Fruit fly (Drosophila melanogaster) whole organism, embryonic: ENCODE results near the gene GstZ1.

Experiments
- Asciz ChIP-seq: fragments of 200-800 bp; sonication (Bioruptor generic); optimal IDR thresholded peaks from 2 replicates; lab custom pipeline; 2017; ENCODE audit warnings: missing biosample characterization, mild to moderate bottlenecking, missing genetic modification characterization, missing genetic modification reagents
- Bdp1 ChIP-seq: fragments of 200-800 bp; sonication (Bioruptor generic); optimal IDR thresholded peaks from 3 replicates; lab custom pipeline; 2016; ENCODE audit warnings: missing biosample characterization, missing genetic modification characterization
- C15 ChIP-seq: fragments of 200-800 bp; sonication (Bioruptor generic); IDR thresholded peaks from 3 replicates; pipeline ENCODE4 v1.3.6; 2022; ENCODE audit warnings: missing biosample characterization, missing genetic modification characterization
- CG10267 ChIP-seq: fragments of 200-800 bp; sonication (Bioruptor generic); optimal IDR thresholded peaks from 2 replicates; lab custom pipeline; 2018; ENCODE audit warnings: missing biosample characterization, mild to moderate bottlenecking, missing genetic modification characterization, moderate library complexity
- CG10565 ChIP-seq: fragments of 200-800 bp; sonication (Bioruptor generic); optimal IDR thresholded peaks from 3 replicates; lab custom pipeline; 2016; ENCODE audit warnings: missing biosample characterization, mild to moderate bottlenecking, missing genetic modification characterization
- CG11723 ChIP-seq: fragments of 200-800 bp; sonication (Bioruptor generic); optimal IDR thresholded peaks from 2 replicates; lab custom pipeline; 2017; ENCODE audit warnings: missing biosample characterization, mild to moderate bottlenecking, missing genetic modification characterization
- CG13775 ChIP-seq: fragments of 200-800 bp; sonication (Bioruptor generic); optimal IDR thresholded peaks from 3 replicates; lab custom pipeline; 2017; ENCODE audit warnings: missing biosample characterization, mild to moderate bottlenecking, missing genetic modification characterization
- CG15269 ChIP-seq: fragments of 200-800 bp; sonication (Bioruptor generic); optimal IDR thresholded peaks from 2 replicates; lab custom pipeline; 2018; ENCODE audit warnings: missing biosample characterization, mild to moderate bottlenecking, missing genetic modification characterization, moderate library complexity
- CG15479 ChIP-seq: fragments of 200-800 bp; sonication (Bioruptor generic); optimal IDR thresholded peaks from 3 replicates; lab custom pipeline; 2019; ENCODE audit warnings: missing biosample characterization, mild to moderate bottlenecking, missing genetic modification characterization, moderate library complexity
- CG15601 ChIP-seq: fragments of 200-800 bp; sonication (Bioruptor generic); optimal IDR thresholded peaks from 3 replicates; lab custom pipeline; 2019; ENCODE audit warnings: missing biosample characterization, mild to moderate bottlenecking, missing genetic modification characterization, moderate library complexity
- CG1832 ChIP-seq: fragments of 200-800 bp; sonication (Bioruptor generic); optimal IDR thresholded peaks from 2 replicates; lab custom pipeline; 2017; ENCODE audit warnings: missing biosample characterization, mild to moderate bottlenecking, missing genetic modification characterization, inconsistent platforms
- CG2678 ChIP-seq: fragments of 200-800 bp; sonication (Bioruptor generic); optimal IDR thresholded peaks from 3 replicates; lab custom pipeline; 2019; ENCODE audit warnings: missing biosample characterization, mild to moderate bottlenecking, missing genetic modification characterization, moderate library complexity
- CG3163 ChIP-seq: fragments of 200-800 bp; sonication (Bioruptor generic); optimal IDR thresholded peaks from 3 replicates; lab custom pipeline; 2016; ENCODE audit warnings: missing biosample characterization, missing genetic modification characterization
- CG3281 ChIP-seq: fragments of 200-800 bp; sonication (Bioruptor generic); optimal IDR thresholded peaks from 3 replicates; lab custom pipeline; 2017; ENCODE audit warnings: missing biosample characterization, mild to moderate bottlenecking, missing genetic modification characterization
- CG4328 ChIP-seq: fragments of 200-800 bp; sonication (Bioruptor generic); optimal IDR thresholded peaks from 3 replicates; lab custom pipeline; 2017; ENCODE audit warnings: missing biosample characterization, missing genetic modification reagents, missing genetic modification characterization
- CG4820 ChIP-seq: fragments of 200-800 bp; sonication (Bioruptor generic); optimal IDR thresholded peaks from 3 replicates; lab custom pipeline; 2016; ENCODE audit warnings: missing biosample characterization, missing genetic modification characterization
- CG5180 ChIP-seq: fragments of 200-800 bp; sonication (Bioruptor generic); optimal IDR thresholded peaks from 3 replicates; lab custom pipeline; 2017; ENCODE audit warnings: missing biosample characterization, missing genetic modification characterization, mild to moderate bottlenecking, moderate library complexity, missing genetic modification reagents
- CG7786 ChIP-seq: fragments of 200-800 bp; sonication (Bioruptor generic); optimal IDR thresholded peaks from 2 replicates; lab custom pipeline; 2016; ENCODE audit warnings: missing biosample characterization, missing genetic modification characterization
- CG9609 ChIP-seq: fragments of 200-800 bp; sonication (Bioruptor generic); optimal IDR thresholded peaks from 3 replicates; lab custom pipeline; 2016; ENCODE audit warnings: missing biosample characterization, missing genetic modification characterization
- CHES-1-like ChIP-seq: fragments of 200-800 bp; sonication (Bioruptor generic); optimal IDR thresholded peaks from 2 replicates; lab custom pipeline; 2016; ENCODE audit warnings: missing biosample characterization, missing genetic modification characterization
- CoRest ChIP-seq: fragments of 200-800 bp; sonication (Bioruptor generic); optimal IDR thresholded peaks from 3 replicates; lab custom pipeline; 2018; ENCODE audit warnings: missing biosample characterization, mild to moderate bottlenecking, missing genetic modification characterization, moderate library complexity
- Dad ChIP-seq: fragments of 200-800 bp; sonication (Bioruptor generic); optimal IDR thresholded peaks from 3 replicates; lab custom pipeline; 2016; ENCODE audit warnings: missing biosample characterization, missing genetic modification characterization
- Ets97D ChIP-seq: fragments of 200-800 bp; sonication (Bioruptor generic); optimal IDR thresholded peaks from 3 replicates; lab custom pipeline; 2016; ENCODE audit warnings: missing biosample characterization, missing genetic modification characterization
- H2.0 ChIP-seq: fragments of 200-800 bp; sonication (Bioruptor generic); IDR thresholded peaks from 2 replicates; pipeline ENCODE4 v1.3.6; 2022; ENCODE audit warnings: missing biosample characterization, missing genetic modification characterization
- Hmx ChIP-seq: fragments of 200-800 bp; sonication (Bioruptor generic); optimal IDR thresholded peaks from 2 replicates; lab custom pipeline; 2016; ENCODE audit warnings: missing biosample characterization, missing genetic modification characterization
- Hr3 ChIP-seq: fragments of 200-800 bp; sonication (Bioruptor generic); optimal IDR thresholded peaks from 3 replicates; lab custom pipeline; 2016; ENCODE audit warnings: missing biosample characterization, missing genetic modification characterization
- NC2β ChIP-seq: fragments of 200-800 bp; sonication (Bioruptor generic); optimal IDR thresholded peaks from 2 replicates; lab custom pipeline; 2016; ENCODE audit warnings: missing biosample characterization, missing genetic modification characterization
- Spps ChIP-seq: fragments of 200-800 bp; sonication (Bioruptor generic); optimal IDR thresholded peaks from 2 replicates; lab custom pipeline; 2018; ENCODE audit warnings: missing biosample characterization, mild to moderate bottlenecking, missing genetic modification characterization
- Vsx1 ChIP-seq: fragments of 200-800 bp; sonication (Bioruptor generic); optimal IDR thresholded peaks from 2 replicates; lab custom pipeline; 2017; ENCODE audit warnings: missing biosample characterization, mild to moderate bottlenecking, missing genetic modification characterization, missing genetic modification reagents
- btn ChIP-seq: fragments of 200-800 bp; sonication (Bioruptor generic); optimal IDR thresholded peaks from 2 replicates; lab custom pipeline; 2016; ENCODE audit warnings: missing biosample characterization, missing genetic modification characterization
- caup ChIP-seq: fragments of 200-800 bp; sonication (Bioruptor generic); optimal IDR thresholded peaks from 3 replicates; lab custom pipeline; 2017; ENCODE audit warnings: missing biosample characterization, mild to moderate bottlenecking, missing genetic modification characterization, moderate library complexity; ENCODE audit not compliant: severe bottlenecking
- chn ChIP-seq: fragments of 200-800 bp; sonication (Bioruptor generic); optimal IDR thresholded peaks from 2 replicates; lab custom pipeline; 2016; ENCODE audit warnings: missing biosample characterization, missing genetic modification characterization
- fd3F ChIP-seq: fragments of 200-800 bp; sonication (Bioruptor generic); optimal IDR thresholded peaks from 2 replicates; lab custom pipeline; 2018; ENCODE audit warnings: missing biosample characterization, mild to moderate bottlenecking, missing genetic modification characterization, moderate library complexity
- fd96Cb ChIP-seq: fragments of 200-800 bp; sonication (Bioruptor generic); optimal IDR thresholded peaks from 2 replicates; lab custom pipeline; 2018; ENCODE audit warnings: missing biosample characterization, mild to moderate bottlenecking, missing genetic modification characterization, moderate library complexity
- gsb ChIP-seq: fragments of 200-800 bp; sonication (Bioruptor generic); IDR thresholded peaks from 2 replicates; pipeline ENCODE4 v1.3.6; 2022; ENCODE audit warnings: missing biosample characterization, missing genetic modification characterization
- insv ChIP-seq, 2 experiments: fragments of 200-800 bp; sonication (Bioruptor generic); optimal IDR thresholded peaks; 3 replicates each; lab custom pipeline; 2016 to 2018; ENCODE audit warnings: missing biosample characterization in 2 of 2, missing genetic modification characterization in 2 of 2
- kni ChIP-seq: fragments of 200-800 bp; sonication (Bioruptor generic); optimal IDR thresholded peaks from 3 replicates; lab custom pipeline; 2017; ENCODE audit warnings: mild to moderate bottlenecking, missing biosample characterization, missing genetic modification reagents, missing genetic modification characterization
- lilli ChIP-seq: fragments of 200-800 bp; sonication (Bioruptor generic); optimal IDR thresholded peaks from 3 replicates; lab custom pipeline; 2016; ENCODE audit warnings: missing biosample characterization, missing genetic modification characterization
- mld ChIP-seq: fragments of 200-800 bp; sonication (Bioruptor generic); IDR thresholded peaks from 3 replicates; pipeline ENCODE4 v1.3.6; 2022; ENCODE audit warnings: missing biosample characterization, missing genetic modification characterization; ENCODE audit not compliant: partially characterized antibody
- nerfin-1 ChIP-seq: fragments of 200-800 bp; sonication (Bioruptor generic); optimal IDR thresholded peaks from 3 replicates; lab custom pipeline; 2019; ENCODE audit warnings: missing biosample characterization, mild to moderate bottlenecking, missing genetic modification characterization, moderate library complexity
- nom ChIP-seq: fragments of 200-800 bp; sonication (Bioruptor generic); optimal IDR thresholded peaks from 2 replicates; lab custom pipeline; 2017; ENCODE audit warnings: missing biosample characterization, missing genetic modification characterization, mild to moderate bottlenecking, moderate library complexity, missing genetic modification reagents
- scrt ChIP-seq: fragments of 200-800 bp; sonication (Bioruptor generic); optimal IDR thresholded peaks from 2 replicates; lab custom pipeline; 2018; ENCODE audit warnings: missing biosample characterization, mild to moderate bottlenecking, missing genetic modification characterization, moderate library complexity
- shn ChIP-seq: fragments of 200-800 bp; sonication (Bioruptor generic); optimal IDR thresholded peaks from 3 replicates; lab custom pipeline; 2016; ENCODE audit warnings: missing biosample characterization, missing genetic modification characterization
- tgo ChIP-seq: fragments of 200-800 bp; sonication (Bioruptor generic); IDR thresholded peaks from 3 replicates; pipeline ENCODE4 v1.3.6; 2022; ENCODE audit warnings: missing biosample characterization, missing genetic modification characterization
- tin ChIP-seq: fragments of 200-800 bp; sonication (Bioruptor generic); optimal IDR thresholded peaks from 3 replicates; lab custom pipeline; 2016; ENCODE audit warnings: missing biosample characterization, missing genetic modification characterization
- unpg ChIP-seq: fragments of 200-800 bp; sonication (Bioruptor generic); optimal IDR thresholded peaks from 3 replicates; lab custom pipeline; 2018; ENCODE audit warnings: missing biosample characterization, mild to moderate bottlenecking, missing genetic modification characterization, moderate library complexity
- vfl ChIP-seq: fragments of 200-800 bp; sonication (Bioruptor generic); optimal IDR thresholded peaks from 2 replicates; lab custom pipeline; 2016; ENCODE audit warnings: missing biosample characterization, missing genetic modification characterization
- wor ChIP-seq: fragments of 200-800 bp; sonication (Bioruptor generic); IDR thresholded peaks from 2 replicates; pipeline ENCODE4 v1.3.6; 2022; ENCODE audit warnings: missing biosample characterization, missing genetic modification characterization
- zen ChIP-seq: fragments of 200-800 bp; sonication (Bioruptor generic); optimal IDR thresholded peaks from 3 replicates; lab custom pipeline; 2018; ENCODE audit warnings: missing biosample characterization, mild to moderate bottlenecking, missing genetic modification characterization, moderate library complexity

Gene GstZ1

dm6 chr3R:9417577-9418334, 38.6 kb downstream of the GstZ1 start, which contains the start of gene ps (continued):
- TF ChIP-seq C15 (GFP tag; lab: Robert Waterston, UW) (no peak), Hmx (no peak), scrt (GFP tag; lab: Kevin White, UChicago) (peak; percentile 44), CG9609 (GFP tag; lab: Kevin White, UChicago) (no peak), CG3163 (peak; percentile 80), CG3281 (GFP tag; lab: Kevin White, UChicago) (peak; percentile 31), Bdp1 (GFP tag; lab: Kevin White, UChicago) (no peak), gsb (no peak), CG7786 (GFP tag; lab: Kevin White, UChicago) (no peak), nerfin-1 (tag; lab: Kevin White, UChicago) (peak; percentile 98), mld (GFP tag; lab: Robert Waterston, UW) (no peak), CG1832 (GFP tag; lab: Kevin White, UChicago) (no peak), Ets97D (GFP tag; lab: Kevin White, UChicago) (no peak), btn (GFP tag; lab: Kevin White, UChicago) (no peak), CG4820 (no peak), vfl (no peak), chn (GFP tag; lab: Kevin White, UChicago) (no peak), CG11723 (GFP tag; lab: Kevin White, UChicago) (no peak), CoRest (no peak), wor (no peak), CG5180 (GFP tag; lab: Kevin White, UChicago) (no peak), tgo (GFP tag; lab: Robert Waterston, UW) (no peak), fd3F (no peak), shn (GFP tag; lab: Kevin White, UChicago) (no peak), lilli (GFP tag; lab: Kevin White, UChicago) (no peak), caup (no peak), Hr3 (GFP tag; lab: Kevin White, UChicago) (no peak), kni (GFP tag; lab: Kevin White, UChicago) (peak; percentile 91), CG13775 (GFP tag; lab: Kevin White, UChicago) (no peak), CG15601 (tag; lab: Kevin White, UChicago) (peak; percentile 1), tin (GFP tag; lab: Kevin White, UChicago) (no peak), NC2β (GFP tag; lab: Kevin White, UChicago) (no peak), CG2678 (tag; lab: Kevin White, UChicago) (no peak), insv (GFP tag; optimal IDR thresholded peaks at IDR 0.05; lab: Kevin White, UChicago) (peak in 1 of 2 experiments; percentile 78), CG15269 (peak; percentile 22), Asciz (peak; percentile 3), H2.0 (GFP tag; lab: Robert Waterston, UW) (no peak), CHES-1-like (peak; percentile 22), CG4328 (GFP tag; lab: Kevin White, UChicago) (peak; percentile 5), unpg (GFP tag; lab: Kevin White, UChicago) (peak; percentile 16), CG15479 (GFP tag; lab: Kevin White, UChicago) (peak; percentile 73), Dad (GFP tag; lab: Kevin White, UChicago) (no peak), Spps (tag; lab: Kevin White, UChicago) (no peak), fd96Cb (tag; lab: Kevin White, UChicago) (no peak), CG10565 (GFP tag; lab: Kevin White, UChicago) (no peak), CG10267 (no peak), Vsx1 (GFP tag; lab: Kevin White, UChicago) (no peak), zen (no peak), nom (GFP tag; lab: Kevin White, UChicago) (peak; percentile 50)
